Fruit fly (Drosophila melanogaster) Kc167 (cell line): ENCODE measurements around the gene Hs6st.

ENCODE experiments used
- Myc ChIP-seq: fragments of >200 bp; optimal IDR thresholded peaks from 2 replicates; lab custom pipeline; 2017; ENCODE audit warnings: missing external identifiers
- Sin3A ChIP-seq: fragments of >200 bp; optimal IDR thresholded peaks from 2 replicates; lab custom pipeline; 2018; ENCODE audit warnings: missing external identifiers
- h ChIP-seq: fragments of >200 bp; optimal IDR thresholded peaks from 3 replicates; lab custom pipeline; 2018; ENCODE audit warnings: missing external identifiers
- insv ChIP-seq: fragments of >200 bp; optimal IDR thresholded peaks from 3 replicates; lab custom pipeline; 2018; ENCODE audit warnings: missing external identifiers
- psq ChIP-seq: fragments of >200 bp; optimal IDR thresholded peaks from 2 replicates; lab custom pipeline; 2017; ENCODE audit warnings: missing external identifiers
- ttk ChIP-seq: sonication (Bioruptor generic); optimal IDR thresholded peaks from 2 replicates; lab custom pipeline; 2017; ENCODE audit warnings: missing external identifiers

Hs6st gene

DNA sequence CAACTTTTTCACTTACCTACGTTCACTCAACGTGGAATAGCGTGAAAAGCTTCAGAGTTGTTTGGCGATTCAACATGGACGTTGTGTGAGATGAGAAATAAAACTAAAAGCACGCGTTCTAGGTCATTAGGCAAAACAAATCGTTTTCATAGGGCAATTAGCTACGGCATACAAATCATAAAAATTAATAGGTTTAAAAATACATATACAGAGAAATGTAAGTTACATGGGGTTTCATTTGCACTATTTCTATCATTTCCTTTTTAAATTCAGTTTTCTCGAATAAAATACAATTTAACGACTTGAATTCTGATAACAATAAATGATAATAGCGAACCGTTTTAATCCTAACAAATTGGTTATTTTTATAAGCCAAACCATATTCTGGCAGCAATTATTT lies 66.0 kb downstream of the Hs6st start, which contains the start of gene CG46042:
TSS of gene CG46042 (minus strand) at position 101 of the 400 bp plus-strand sequence.
- TF ChIP-seq ttk (lab: Kevin White, UChicago): no peak

DNA sequence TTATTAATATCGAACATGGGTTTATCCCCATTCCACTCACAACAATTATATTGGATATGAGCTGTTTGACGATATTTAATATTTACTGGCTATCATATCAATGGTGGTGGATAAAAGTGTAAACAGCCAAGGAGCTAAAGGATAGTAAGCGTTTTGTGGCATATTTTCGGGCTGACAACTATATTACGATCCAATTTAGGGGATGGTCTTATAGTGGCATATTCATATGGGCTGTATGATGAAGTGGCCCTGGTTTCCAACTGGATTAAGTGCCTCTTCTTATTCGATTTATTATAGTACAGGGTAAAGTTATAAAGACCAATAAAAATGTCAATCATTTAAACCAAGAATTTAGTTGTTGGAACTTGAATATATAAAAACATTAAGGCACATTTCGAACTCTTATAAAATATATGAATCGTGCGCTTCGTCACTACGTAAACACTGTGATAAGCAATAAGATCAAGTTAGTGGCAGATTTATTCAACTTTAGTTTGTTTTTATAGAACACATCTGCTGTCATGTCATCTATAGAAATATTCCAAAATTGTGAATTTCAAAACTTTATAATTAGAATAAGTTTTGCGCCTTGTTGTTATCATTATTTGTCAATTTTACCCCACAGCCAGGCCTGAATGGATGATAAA lies 69.2 kb downstream of the Hs6st start:
- TF ChIP-seq Myc (lab: Kevin White, UChicago): no peak
- TF ChIP-seq ttk (lab: Kevin White, UChicago): no peak
- no peak for TF ChIP-seq psq (lab: Kevin White, UChicago)
- TF ChIP-seq Sin3A (lab: Kevin White, UChicago): no peak
- TF ChIP-seq insv (lab: Kevin White, UChicago): no peak
- TF ChIP-seq h: no peak

DNA sequence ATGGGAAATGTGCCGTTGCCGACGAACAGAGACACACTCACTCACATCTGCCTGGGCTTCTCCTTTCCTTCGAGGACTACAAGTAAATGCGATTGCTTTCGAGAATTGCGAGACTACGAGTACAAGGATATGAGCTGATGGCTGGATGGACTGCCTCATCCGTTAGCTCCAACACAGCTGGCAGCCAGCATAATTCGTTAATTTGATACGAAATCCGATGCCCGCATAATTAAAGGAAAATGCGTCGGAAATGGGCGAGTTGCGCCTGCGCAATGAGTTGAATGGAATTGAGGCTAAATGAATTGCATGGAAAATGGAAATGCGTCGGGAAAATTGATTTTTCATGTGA lies 72.6 kb downstream of the Hs6st start:
- TF ChIP-seq ttk (lab: Kevin White, UChicago) (no peak), psq (lab: Kevin White, UChicago) (no peak), Myc (lab: Kevin White, UChicago) (no peak), insv (lab: Kevin White, UChicago) (no peak), h (no peak), Sin3A (lab: Kevin White, UChicago) (no peak)

DNA sequence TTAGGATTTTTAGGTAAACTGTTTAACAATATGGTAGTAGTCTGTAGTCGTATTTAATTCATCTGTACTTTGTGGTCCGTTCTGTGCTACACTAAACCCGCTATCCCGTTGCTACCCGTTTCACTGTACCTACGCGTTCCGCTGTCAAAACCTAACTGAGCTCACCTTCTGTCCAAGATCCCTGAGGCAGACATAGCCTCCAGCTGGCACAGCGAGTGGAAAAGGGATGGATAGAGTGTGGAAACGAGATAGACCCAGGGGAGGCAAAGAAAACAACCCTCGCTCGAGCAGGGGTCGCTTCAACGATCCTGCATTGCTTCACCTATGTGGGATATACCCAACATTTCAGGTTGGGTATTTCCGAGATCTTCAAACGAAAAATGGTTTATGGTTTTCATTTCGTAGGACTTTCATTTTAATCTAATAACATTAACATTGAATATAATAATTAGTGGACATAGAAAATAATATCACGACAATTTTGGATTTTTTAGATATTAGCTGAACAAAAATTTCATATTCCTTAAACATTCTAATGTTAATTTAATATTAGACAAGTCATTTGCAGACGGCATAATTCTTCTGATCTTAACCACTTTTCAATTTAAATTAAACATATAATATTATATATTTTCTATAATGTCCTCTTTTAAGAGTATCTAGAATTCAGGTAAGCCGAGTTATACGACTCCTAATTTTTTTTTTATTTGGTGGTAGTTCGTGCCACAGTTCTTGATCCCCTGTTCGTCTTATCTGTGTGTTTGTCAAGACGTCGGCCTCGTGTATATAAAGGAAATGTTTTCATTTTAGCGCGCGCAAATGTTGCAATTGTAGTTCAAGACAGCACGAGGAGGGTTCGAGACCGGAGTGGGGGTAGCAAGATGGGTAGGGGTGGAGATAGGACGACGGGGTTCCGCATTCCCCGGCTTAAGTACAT lies 73.2 kb downstream of the Hs6st start, which contains the start of gene mira:
TSS of gene mira (minus strand) at position 281 of the 937 bp plus-strand sequence.
- TF ChIP-seq insv (lab: Kevin White, UChicago): no peak
- no peak for TF ChIP-seq Sin3A (lab: Kevin White, UChicago)
- no peak for TF ChIP-seq Myc (lab: Kevin White, UChicago)
- TF ChIP-seq psq (lab: Kevin White, UChicago): no peak
- TF ChIP-seq h: no peak
- no peak for TF ChIP-seq ttk (lab: Kevin White, UChicago)

DNA sequence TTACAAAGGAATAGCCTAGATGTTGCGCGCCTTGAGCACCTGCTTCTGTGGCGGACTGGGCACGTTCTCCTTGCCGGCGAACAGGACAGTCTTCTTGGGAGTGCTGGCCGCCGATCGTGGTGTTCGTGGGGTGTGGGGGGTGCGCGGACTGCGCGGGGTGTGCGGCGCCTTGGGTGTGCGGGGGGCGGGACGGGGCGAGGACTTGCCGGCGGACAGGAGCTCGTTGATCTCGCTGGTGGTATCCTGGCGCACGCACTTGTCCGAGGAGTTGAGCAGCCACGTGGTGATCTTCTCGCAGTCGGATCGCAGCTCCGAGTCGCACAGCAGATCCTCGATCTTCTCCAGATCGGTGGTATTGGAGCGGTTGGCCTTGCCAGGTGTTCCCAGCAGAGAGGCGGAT lies 76.1 kb downstream of the Hs6st start:
- TF ChIP-seq h (no peak), ttk (lab: Kevin White, UChicago) (no peak), Sin3A (lab: Kevin White, UChicago) (no peak), insv (lab: Kevin White, UChicago) (no peak), Myc (lab: Kevin White, UChicago) (no peak), psq (lab: Kevin White, UChicago) (no peak)

DNA sequence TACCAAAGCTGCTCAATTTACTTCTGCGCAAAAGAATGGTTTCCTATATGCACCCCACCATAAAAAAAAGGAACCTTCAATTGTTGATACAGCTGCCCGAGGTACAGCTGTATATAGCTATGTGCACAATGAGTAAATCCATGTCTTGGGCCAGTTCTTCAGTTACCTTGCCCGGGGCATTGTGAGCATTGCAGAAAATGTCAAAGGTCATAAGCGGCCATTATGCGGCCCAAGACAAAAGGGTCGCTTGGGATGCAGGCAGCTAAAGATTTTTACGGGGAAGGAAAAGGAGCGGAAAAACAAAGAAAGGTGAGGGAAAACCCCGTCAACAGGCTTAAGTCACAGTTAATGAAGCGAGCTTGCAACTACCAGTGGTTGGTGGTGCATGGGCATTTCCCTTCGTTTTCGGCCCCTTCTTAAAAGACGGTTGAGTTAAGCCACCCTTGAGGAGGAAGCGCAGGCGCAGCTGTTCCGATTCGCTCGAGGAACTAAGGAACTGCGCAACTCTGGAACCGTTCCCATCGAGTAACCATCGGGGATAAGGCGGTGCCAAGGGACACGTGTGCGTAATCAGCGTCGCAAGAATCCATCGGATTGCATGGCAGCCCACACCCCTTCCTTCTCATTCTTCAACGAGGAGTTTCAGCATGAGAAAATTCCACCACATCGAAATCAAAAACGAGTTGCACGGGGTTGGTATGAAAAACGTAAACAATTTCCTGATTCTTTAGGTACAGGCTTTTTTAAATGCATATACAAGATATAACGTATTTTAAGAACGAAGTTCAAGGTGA lies 77.2 kb downstream of the Hs6st start:
- TF ChIP-seq Sin3A (lab: Kevin White, UChicago): no peak
- no peak for TF ChIP-seq psq (lab: Kevin White, UChicago)
- TF ChIP-seq ttk (lab: Kevin White, UChicago): no peak
- TF ChIP-seq Myc (lab: Kevin White, UChicago): no peak
- no peak for TF ChIP-seq h
- no peak for TF ChIP-seq insv (lab: Kevin White, UChicago)

DNA sequence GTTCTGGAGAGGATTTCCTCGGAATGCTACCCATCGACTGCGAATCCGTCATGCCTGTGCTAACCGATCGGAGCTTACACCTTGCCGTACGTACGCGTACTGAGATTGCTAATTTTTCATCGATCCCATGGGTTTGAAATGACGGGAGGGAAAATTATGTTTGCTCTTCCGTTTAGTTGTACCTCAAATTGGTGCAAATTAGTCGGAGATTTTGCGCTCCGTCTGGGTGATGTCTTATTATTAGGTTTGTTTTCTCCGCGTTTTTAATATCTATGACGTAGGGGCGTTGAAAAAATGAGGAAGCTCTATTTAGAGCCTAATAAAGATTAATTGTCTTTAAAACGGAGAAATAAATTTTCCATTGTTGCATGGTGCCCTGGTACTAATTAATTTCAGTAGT lies 79.8 kb downstream of the Hs6st start, which contains the start of gene CG4459:
TSS of gene CG4459 (minus strand) at position 101 of the 400 bp plus-strand sequence.
- TF ChIP-seq ttk (lab: Kevin White, UChicago) (no peak), Sin3A (lab: Kevin White, UChicago) (no peak), psq (lab: Kevin White, UChicago) (no peak), h (no peak), Myc (lab: Kevin White, UChicago) (no peak), insv (lab: Kevin White, UChicago) (no peak)

DNA sequence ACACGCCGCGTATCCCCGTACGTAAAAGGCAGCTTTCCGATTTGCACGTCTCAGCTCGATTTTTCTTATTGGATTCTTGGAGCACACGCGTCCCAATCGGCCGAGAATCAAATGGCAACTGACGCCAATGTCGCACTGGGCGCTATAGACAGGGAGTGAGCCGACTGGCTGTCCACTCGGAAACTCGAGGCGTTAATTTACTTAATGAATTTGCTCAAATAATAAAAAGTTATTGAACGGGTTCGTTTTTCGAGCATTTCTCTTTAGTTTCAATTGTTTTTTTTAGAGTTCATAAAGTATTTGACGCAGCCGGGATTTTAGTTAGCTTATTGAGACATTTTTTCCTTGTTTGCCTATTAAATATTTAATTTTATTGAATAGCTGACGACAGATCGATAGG lies 83.0 kb downstream of the Hs6st start, which contains the start of gene CG4462:
TSS of gene CG4462 (minus strand) at position 101 of the 400 bp plus-strand sequence.
- no peak for TF ChIP-seq ttk (lab: Kevin White, UChicago)
- no peak for TF ChIP-seq Myc (lab: Kevin White, UChicago)
- TF ChIP-seq Sin3A (lab: Kevin White, UChicago): no peak
- TF ChIP-seq insv (lab: Kevin White, UChicago): no peak
- TF ChIP-seq psq (lab: Kevin White, UChicago): no peak
- no peak for TF ChIP-seq h

DNA sequence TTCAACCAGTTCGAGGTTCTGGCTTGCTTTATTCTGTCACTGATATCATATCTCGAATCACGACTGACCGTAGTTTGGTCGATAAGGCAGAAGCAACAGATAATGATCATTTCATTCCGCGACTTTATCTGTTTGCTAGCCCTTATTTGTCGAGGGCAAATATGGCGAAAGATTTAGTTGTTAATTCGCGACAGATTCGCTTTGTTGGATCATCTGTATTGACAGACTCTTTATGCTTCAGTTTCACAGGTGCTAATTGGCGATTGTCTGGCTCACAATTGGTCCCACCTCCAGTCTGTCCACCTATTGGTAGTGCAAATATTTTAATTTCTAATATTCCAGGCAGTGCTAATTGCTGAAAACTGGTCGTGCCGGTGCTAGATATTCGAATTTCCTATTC lies 84.0 kb downstream of the Hs6st start:
- TF ChIP-seq Sin3A (lab: Kevin White, UChicago) (no peak), h (no peak), Myc (lab: Kevin White, UChicago) (no peak), ttk (lab: Kevin White, UChicago) (no peak), psq (lab: Kevin White, UChicago) (no peak), insv (lab: Kevin White, UChicago) (no peak)

DNA sequence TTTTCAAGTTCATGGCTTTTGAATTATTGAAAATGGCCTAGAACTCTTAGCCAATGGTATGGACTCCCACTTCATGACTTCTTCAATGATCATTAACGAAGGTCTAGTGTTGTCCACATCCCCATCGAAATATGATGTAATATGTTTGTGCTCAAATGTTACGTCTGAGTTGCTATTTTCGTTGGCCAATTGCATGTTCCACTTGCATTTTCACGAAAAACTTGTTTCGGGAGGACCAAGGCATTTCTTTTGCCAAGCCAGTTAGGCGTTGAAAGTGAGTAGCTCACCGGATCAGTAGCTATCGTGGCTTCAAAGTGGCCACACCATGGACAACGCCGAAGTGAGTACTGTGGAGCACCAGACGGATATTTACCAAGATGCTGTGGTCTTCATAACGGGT lies 90.1 kb downstream of the Hs6st start, which contains the start of gene CG4770:
TSS of gene CG4770 (plus strand) at position 301 of the 400 bp plus-strand sequence.
- TF ChIP-seq ttk (lab: Kevin White, UChicago) (no peak), Myc (lab: Kevin White, UChicago) (no peak), h (no peak), insv (lab: Kevin White, UChicago) (no peak), Sin3A (lab: Kevin White, UChicago) (no peak), psq (lab: Kevin White, UChicago) (no peak)

DNA sequence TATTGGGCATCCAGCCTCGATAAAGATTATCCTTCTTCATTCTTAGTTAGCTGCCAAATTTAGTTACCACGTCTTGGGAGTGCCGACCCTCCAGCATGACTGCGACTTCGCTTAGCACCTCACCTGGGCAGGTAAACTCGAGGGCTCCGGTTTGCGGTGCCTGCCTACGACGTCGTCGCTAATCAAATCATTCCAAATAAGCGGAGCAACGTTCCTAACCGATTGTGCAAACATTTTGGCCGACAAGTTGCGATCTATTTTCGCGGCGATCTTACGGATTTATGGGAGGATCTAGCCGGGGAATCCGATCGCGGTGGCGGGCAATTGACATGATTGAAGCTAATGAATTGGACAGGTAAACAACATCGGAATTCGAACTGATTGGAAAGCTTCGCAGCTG lies 90.6 kb downstream of the Hs6st start, which contains the start of gene CG4465:
TSS of gene CG4465 (minus strand) at position 101 of the 400 bp plus-strand sequence.
- TF ChIP-seq insv (lab: Kevin White, UChicago) (no peak), Myc (lab: Kevin White, UChicago) (no peak), psq (lab: Kevin White, UChicago) (no peak), h (no peak), ttk (lab: Kevin White, UChicago) (no peak), Sin3A (lab: Kevin White, UChicago) (no peak)
